Fruit fly (Drosophila melanogaster): ENCODE results near the gene SerRS.

dm6 chr2L:3000517-3000934 is 36.7 kb downstream of the SerRS start:
- TF ChIP-seq CG5204 (GFP tag; optimal IDR thresholded peaks at IDR 0.05) (no peak), Mnt (GFP tag; optimal IDR thresholded peaks at IDR 0.05) (no peak), kay (GFP tag; ENCODE audit: borderline replicate concordance) (no peak), cnc (optimal IDR thresholded peaks at IDR 0.05) (no peak), toe (GFP tag; optimal IDR thresholded peaks at IDR 0.05) (no peak), ovo (GFP tag; optimal IDR thresholded peaks at IDR 0.05) (no peak)

All from whole organism, adult.